Worm (Caenorhabditis elegans): ENCODE measurements around the gene B0244.5.

B0244.5 gene

ce11 chrIII:5721888-5722287, 22.8 kb upstream of the B0244.5 start:
- TF ChIP-seq jun-1 (tag; optimal IDR thresholded peaks at IDR 0.05) = peak; percentile 61
- TF ChIP-seq nhr-11 (tag; optimal IDR thresholded peaks at IDR 0.05) = peak; percentile 34
- peak; percentile 86 to 92 for TF ChIP-seq lin-35 (GFP tag; optimal IDR thresholded peaks at IDR 0.05)
- peak in 1 of 2 experiments; percentile 88 for TF ChIP-seq ztf-11 (tag; optimal IDR thresholded peaks at IDR 0.05)
- TF ChIP-seq dsc-1 (tag; optimal IDR thresholded peaks at IDR 0.05) = peak; percentile 92
- TF ChIP-seq C34B4.2 (tag; optimal IDR thresholded peaks at IDR 0.05) = no peak
- no peak for TF ChIP-seq nhr-28 (tag; optimal IDR thresholded peaks at IDR 0.05)
- TF ChIP-seq unc-130 (tag; optimal IDR thresholded peaks at IDR 0.05) = peak; percentile 71
- TF ChIP-seq nhr-47 (tag; optimal IDR thresholded peaks at IDR 0.05) = peak; percentile 88
- TF ChIP-seq nhr-84 (tag; optimal IDR thresholded peaks at IDR 0.05) = no peak
- TF ChIP-seq pax-3 (tag; optimal IDR thresholded peaks at IDR 0.05) = peak; percentile 86
- TF ChIP-seq ets-5 (GFP tag; IDR thresholded peaks at IDR 0.05) = no peak
- no peak for TF ChIP-seq mef-2 (tag; optimal IDR thresholded peaks at IDR 0.05)
- TF ChIP-seq nhr-20 (tag; optimal IDR thresholded peaks at IDR 0.05) = peak; percentile 85
- TF ChIP-seq ceh-82 (tag; optimal IDR thresholded peaks at IDR 0.05) = peak; percentile 45 to 66 (median 60)
- peak; percentile 85 for TF ChIP-seq xbp-1 (tag; optimal IDR thresholded peaks at IDR 0.05)
- TF ChIP-seq rnt-1 (tag; optimal IDR thresholded peaks at IDR 0.05) = peak; percentile 98
- no peak for TF ChIP-seq snpc-4 (tag; optimal IDR thresholded peaks at IDR 0.05)
- no peak for TF ChIP-seq mep-1 (tag; optimal IDR thresholded peaks at IDR 0.05)
- TF ChIP-seq C04F5.9 (tag; optimal IDR thresholded peaks at IDR 0.05) = peak; percentile 79
- no peak for TF ChIP-seq ama-1 (optimal IDR thresholded peaks at IDR 0.05)
- no peak for TF ChIP-seq ces-1 (GFP tag; optimal IDR thresholded peaks at IDR 0.05)
- TF ChIP-seq nhr-71 (tag; optimal IDR thresholded peaks at IDR 0.05) = peak; percentile 91
- TF ChIP-seq ceh-8 (GFP tag; optimal IDR thresholded peaks at IDR 0.05) = peak; percentile 13
- TF ChIP-seq unc-30 (tag; optimal IDR thresholded peaks at IDR 0.05) = no peak
- peak; percentile 68 for TF ChIP-seq Y116A8C.19 (tag; optimal IDR thresholded peaks at IDR 0.05; ENCODE audit: borderline replicate concordance)
- peak; percentile 81 to 91 (median 90) for TF ChIP-seq dpl-1 (GFP tag; optimal IDR thresholded peaks at IDR 0.05)
- TF ChIP-seq unc-86 (tag; optimal IDR thresholded peaks at IDR 0.05) = peak; percentile 55
- TF ChIP-seq nhr-237 (tag; optimal IDR thresholded peaks at IDR 0.05) = no peak
- peak; percentile 93 for TF ChIP-seq sox-4 (tag; optimal IDR thresholded peaks at IDR 0.05)
- TF ChIP-seq alr-1 (tag; optimal IDR thresholded peaks at IDR 0.05; ENCODE audit: borderline replicate concordance) = no peak
- TF ChIP-seq hlh-4 (tag; optimal IDR thresholded peaks at IDR 0.05) = peak; percentile 13
- peak; percentile 93 for TF ChIP-seq nhr-90 (tag; optimal IDR thresholded peaks at IDR 0.05; ENCODE audit: poor library complexity)
- TF ChIP-seq ceh-90 (tag; optimal IDR thresholded peaks at IDR 0.05) = peak; percentile 94
- peak; percentile 92 for TF ChIP-seq irx-1 (tag; optimal IDR thresholded peaks at IDR 0.05)
- TF ChIP-seq egl-27 (tag; optimal IDR thresholded peaks at IDR 0.05) = no peak
- TF ChIP-seq lin-14 (GFP tag; optimal IDR thresholded peaks at IDR 0.05) = peak; percentile 77
- no peak for TF ChIP-seq vab-15 (tag; optimal IDR thresholded peaks at IDR 0.05)
- TF ChIP-seq lin-39 (tag; optimal IDR thresholded peaks at IDR 0.05) = peak; percentile 34
- TF ChIP-seq unc-62 (GFP tag; optimal IDR thresholded peaks at IDR 0.05) = no peak
- no peak for TF ChIP-seq tlp-1 (tag; optimal IDR thresholded peaks at IDR 0.05)
- TF ChIP-seq C16A3.4 (tag; optimal IDR thresholded peaks at IDR 0.05) = peak; percentile 45
- peak; percentile 69 for TF ChIP-seq pag-3 (tag; optimal IDR thresholded peaks at IDR 0.05; ENCODE audit: borderline replicate concordance, insufficient read depth)
- peak; percentile 83 for TF ChIP-seq snu-23 (GFP tag; optimal IDR thresholded peaks at IDR 0.05)
- TF ChIP-seq fkh-4 (tag; optimal IDR thresholded peaks at IDR 0.05; ENCODE audit: borderline replicate concordance) = peak; percentile 93
- no peak for TF ChIP-seq hlh-17 (GFP tag; optimal IDR thresholded peaks at IDR 0.05; ENCODE audit: borderline replicate concordance)
- peak; percentile 66 for TF ChIP-seq lin-13 (GFP tag; optimal IDR thresholded peaks at IDR 0.05)
- TF ChIP-seq isw-1 (GFP tag; IDR thresholded peaks at IDR 0.05) = peak; percentile 54
- no peak for TF ChIP-seq zag-1 (tag; optimal IDR thresholded peaks at IDR 0.05)
- TF ChIP-seq elt-2 (tag; optimal IDR thresholded peaks at IDR 0.05) = peak; percentile 96
- peak; percentile 78 for TF ChIP-seq swsn-7 (tag; optimal IDR thresholded peaks at IDR 0.05)
- TF ChIP-seq sup-37 (GFP tag; optimal IDR thresholded peaks at IDR 0.05) = peak; percentile 52
